Worm (Caenorhabditis elegans): ENCODE data around the gene ugt-2.

Gene ugt-2

DNA sequence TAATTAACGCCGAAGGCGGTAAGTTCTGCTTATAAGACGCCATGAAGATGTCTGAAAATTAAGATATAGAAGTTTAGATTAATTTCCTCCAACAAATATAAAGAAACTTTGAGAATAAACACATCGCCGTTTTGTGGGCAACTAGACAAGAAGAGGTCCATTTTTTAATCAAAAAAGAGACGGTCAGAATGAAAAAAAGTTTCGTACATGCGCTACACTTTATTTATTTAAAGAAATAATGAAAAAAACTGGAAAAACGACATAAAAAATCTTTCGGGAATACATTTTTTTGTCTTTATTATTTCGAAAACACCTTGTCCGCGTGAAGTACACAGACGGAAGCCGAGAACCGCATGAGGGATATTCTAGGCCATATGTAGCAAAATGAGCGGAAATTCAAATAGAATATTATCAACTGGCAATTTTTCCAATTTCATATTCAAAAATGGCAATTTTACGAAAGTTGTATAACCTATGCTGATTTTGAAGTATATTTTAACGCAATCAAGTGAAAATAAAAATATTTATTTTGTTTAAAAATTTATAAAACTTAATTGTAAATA, 42.7 kb upstream of the ugt-2 start, which contains the start of gene sluh-7 (continued):
- TF ChIP-seq sdc-2 (tag; optimal IDR thresholded peaks at IDR 0.05) (peak; percentile 36), fkh-10 (GFP tag; optimal IDR thresholded peaks at IDR 0.05) (no peak), sox-4 (tag; optimal IDR thresholded peaks at IDR 0.05) (no peak), zip-5 (tag; optimal IDR thresholded peaks at IDR 0.05) (peak; percentile 90), sox-2 (GFP tag; IDR thresholded peaks at IDR 0.05) (no peak), ceh-48 (tag; optimal IDR thresholded peaks at IDR 0.05) (no peak), K09A11.1 (tag; optimal IDR thresholded peaks at IDR 0.05; ENCODE audit: insufficient read depth) (no peak), ceh-22 (tag; optimal IDR thresholded peaks at IDR 0.05) (no peak), pha-2 (tag; optimal IDR thresholded peaks at IDR 0.05) (peak; percentile 8), ceh-2 (tag; optimal IDR thresholded peaks at IDR 0.05) (peak; percentile 96), ceh-24 (tag; optimal IDR thresholded peaks at IDR 0.05) (no peak), unc-3 (GFP tag; conservative IDR thresholded peaks at IDR 0.05) (no peak), unc-3 (tag; optimal IDR thresholded peaks at IDR 0.05) (no peak), odd-2 (tag; optimal IDR thresholded peaks at IDR 0.05) (no peak), Y22D7AL.16 (tag; optimal IDR thresholded peaks at IDR 0.05) (no peak), ceh-18 (tag; optimal IDR thresholded peaks at IDR 0.05) (peak; percentile 32), hlh-6 (tag; optimal IDR thresholded peaks at IDR 0.05) (no peak), ceh-19 (GFP tag; optimal IDR thresholded peaks at IDR 0.05) (no peak), pag-3 (tag; optimal IDR thresholded peaks at IDR 0.05; ENCODE audit: borderline replicate concordance) (no peak), npax-4 (tag; optimal IDR thresholded peaks at IDR 0.05) (no peak), unc-86 (tag; optimal IDR thresholded peaks at IDR 0.05) (peak; percentile 68), ztf-16 (tag; optimal IDR thresholded peaks at IDR 0.05) (peak; percentile 37), tbx-7 (tag; optimal IDR thresholded peaks at IDR 0.05) (peak; percentile 93), elt-2 (tag; optimal IDR thresholded peaks at IDR 0.05) (peak; percentile 71), pros-1 (tag; optimal IDR thresholded peaks at IDR 0.05) (no peak), gmeb-2 (tag; optimal IDR thresholded peaks at IDR 0.05) (no peak), ceh-14 (tag; optimal IDR thresholded peaks at IDR 0.05) (peak; percentile 73), pqm-1 (tag; optimal IDR thresholded peaks at IDR 0.05) (no peak), ahr-1 (tag; optimal IDR thresholded peaks at IDR 0.05) (peak; percentile 52), C38D4.7 (GFP tag; optimal IDR thresholded peaks at IDR 0.05) (no peak), pat-9 (tag; optimal IDR thresholded peaks at IDR 0.05) (no peak), ceh-45 (GFP tag; IDR thresholded peaks at IDR 0.05) (no peak), ref-2 (tag; optimal IDR thresholded peaks at IDR 0.05) (peak; percentile 88), hlh-8 (tag; optimal IDR thresholded peaks at IDR 0.05) (peak; percentile 91), hlh-13 (GFP tag; optimal IDR thresholded peaks at IDR 0.05) (no peak), lin-11 (tag; optimal IDR thresholded peaks at IDR 0.05) (no peak), ceh-34 (tag; optimal IDR thresholded peaks at IDR 0.05) (peak; percentile 52), mec-3 (tag; optimal IDR thresholded peaks at IDR 0.05; ENCODE audit: borderline replicate concordance) (peak; percentile 81)

DNA sequence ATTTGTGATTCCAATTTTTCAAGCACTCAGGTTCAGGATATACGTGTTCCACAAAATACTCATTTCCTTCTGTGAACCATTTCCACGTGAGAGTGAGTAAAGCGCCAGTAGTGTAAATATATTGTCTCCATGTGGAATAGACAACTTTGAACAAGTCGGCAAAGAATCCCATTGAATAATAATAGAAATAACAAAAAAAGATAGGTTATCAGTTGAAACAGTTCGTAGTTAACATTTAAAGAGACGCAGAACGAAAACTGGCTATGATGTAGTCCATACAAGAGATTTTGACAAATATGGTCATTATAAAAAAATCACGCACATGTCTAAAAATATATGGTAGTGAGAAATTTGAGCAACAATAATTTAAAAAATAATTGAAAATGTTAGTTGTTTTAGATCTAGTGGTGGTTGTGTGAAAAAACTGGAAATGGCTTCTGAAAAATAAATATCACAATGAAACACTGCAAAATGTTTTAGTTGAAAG, 41.1 kb upstream of the ugt-2 start, which contains the start of gene ceeh-2:
Gene ceeh-2, minus strand, starts transcription at position 437 of the 487 bp plus-strand sequence.
- no peak for TF ChIP-seq C38D4.7 (GFP tag; optimal IDR thresholded peaks at IDR 0.05)
- TF ChIP-seq C08G9.2 (tag; optimal IDR thresholded peaks at IDR 0.05) = no peak
- no peak for TF ChIP-seq dmd-4 (tag; optimal IDR thresholded peaks at IDR 0.05; ENCODE audit: borderline replicate concordance)
- no peak for TF ChIP-seq ama-1 (optimal IDR thresholded peaks at IDR 0.05)
- no peak for TF ChIP-seq nhr-11 (tag; optimal IDR thresholded peaks at IDR 0.05)
- TF ChIP-seq ceh-22 (tag; optimal IDR thresholded peaks at IDR 0.05) = no peak
- no peak for TF ChIP-seq hlh-6 (tag; optimal IDR thresholded peaks at IDR 0.05)
- TF ChIP-seq ceh-2 (tag; optimal IDR thresholded peaks at IDR 0.05) = no peak
- TF ChIP-seq gmeb-2 (tag; optimal IDR thresholded peaks at IDR 0.05) = no peak
- TF ChIP-seq fkh-6 (tag; optimal IDR thresholded peaks at IDR 0.05) = no peak
- TF ChIP-seq K02D7.2 (tag; optimal IDR thresholded peaks at IDR 0.05) = no peak
- no peak for TF ChIP-seq ttx-3 (tag; optimal IDR thresholded peaks at IDR 0.05)
- no peak for TF ChIP-seq nhr-232 (tag; optimal IDR thresholded peaks at IDR 0.05)

Data from whole organism, late embryonic.